Worm (Caenorhabditis elegans): ENCODE results near the gene F53F4.7.

The F53F4.7 gene

ce11 chrV:13611782-13612181 is 2.0 kb downstream of the F53F4.7 start, which contains the start of gene spig-9:
spig-9 (minus strand) TSS chrV:13611882.
- TF ChIP-seq him-1 (tag; optimal IDR thresholded peaks at IDR 0.05), result no peak
- TF ChIP-seq W03F9.2 (tag; optimal IDR thresholded peaks at IDR 0.05), result no peak
- no peak for TF ChIP-seq dao-5 (tag; optimal IDR thresholded peaks at IDR 0.05)

DNA sequence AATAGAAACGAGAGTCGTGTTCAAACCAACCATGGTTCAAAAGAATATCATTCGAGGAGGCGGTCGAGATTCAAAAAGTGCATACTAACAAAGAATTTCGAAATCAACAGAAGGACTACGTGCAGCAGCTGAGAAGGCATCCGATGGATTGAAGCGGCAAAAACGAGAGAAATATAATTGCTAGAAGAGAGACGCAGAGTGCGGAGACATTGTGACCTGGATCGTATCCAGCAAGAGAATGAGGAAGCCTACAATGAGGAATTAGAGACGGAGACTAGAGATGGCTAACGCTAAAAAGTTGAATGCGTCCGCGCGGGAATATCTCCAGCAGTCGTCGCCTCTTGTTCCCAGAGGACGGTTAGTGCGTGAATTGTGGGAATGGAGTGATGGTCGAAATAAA is 4.0 kb downstream of the F53F4.7 start:
- no peak for TF ChIP-seq dao-5 (tag; optimal IDR thresholded peaks at IDR 0.05)
- no peak for TF ChIP-seq W03F9.2 (tag; optimal IDR thresholded peaks at IDR 0.05)

DNA sequence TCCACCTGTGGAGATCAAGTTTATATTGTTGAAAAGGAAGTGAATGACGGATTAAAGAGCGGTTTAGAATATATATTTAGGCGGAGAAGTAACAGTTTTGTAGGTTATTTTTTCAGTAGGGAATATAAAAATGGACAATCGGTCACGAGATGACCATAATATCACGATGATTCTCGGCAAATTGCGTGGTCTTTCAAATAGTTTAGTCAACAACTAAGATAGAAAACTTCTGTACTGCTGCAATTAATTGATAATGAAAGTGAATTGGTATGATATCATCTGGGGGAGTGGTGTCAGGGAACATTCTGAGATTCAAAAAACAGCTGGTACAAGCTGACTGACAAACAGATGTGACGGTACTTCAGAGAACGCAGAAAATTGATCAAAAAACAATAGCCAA is 5.3 kb downstream of the F53F4.7 start:
- TF ChIP-seq W03F9.2 (tag; optimal IDR thresholded peaks at IDR 0.05) (no peak), dao-5 (tag; optimal IDR thresholded peaks at IDR 0.05) (no peak), him-1 (tag; optimal IDR thresholded peaks at IDR 0.05) (no peak)

- TF ChIP-seq W03F9.2 (tag; optimal IDR thresholded peaks at IDR 0.05), result no peak
- TF ChIP-seq him-1 (tag; optimal IDR thresholded peaks at IDR 0.05), result no peak
Measured at ce11 chrV:13606651-13607242, 7.0 kb downstream of the F53F4.7 start, which contains the start of gene fmo-4. fmo-4 (minus strand) TSS chrV:13606701.

- TF ChIP-seq him-1 (tag; optimal IDR thresholded peaks at IDR 0.05) (no peak), W03F9.2 (tag; optimal IDR thresholded peaks at IDR 0.05) (no peak), dao-5 (tag; optimal IDR thresholded peaks at IDR 0.05) (no peak)
Measured at ce11 chrV:13600882-13601281, 12.9 kb downstream of the F53F4.7 start, which contains the start of gene rdy-2. rdy-2 (minus strand) TSS chrV:13600982.

- no peak for TF ChIP-seq dao-5 (tag; optimal IDR thresholded peaks at IDR 0.05)
- TF ChIP-seq him-1 (tag; optimal IDR thresholded peaks at IDR 0.05), result no peak
- TF ChIP-seq W03F9.2 (tag; optimal IDR thresholded peaks at IDR 0.05), result no peak
Measured at ce11 chrV:13598370-13598769, 15.4 kb downstream of the F53F4.7 start.

- TF ChIP-seq W03F9.2 (tag; optimal IDR thresholded peaks at IDR 0.05), result no peak
- TF ChIP-seq him-1 (tag; optimal IDR thresholded peaks at IDR 0.05), result no peak
- no peak for TF ChIP-seq dao-5 (tag; optimal IDR thresholded peaks at IDR 0.05)
Measured at ce11 chrV:13593083-13593482, 20.7 kb downstream of the F53F4.7 start, which contains the start of gene F53F4.4. F53F4.4 (plus strand) TSS chrV:13593383.

- TF ChIP-seq him-1 (tag; optimal IDR thresholded peaks at IDR 0.05) (no peak), dao-5 (tag; optimal IDR thresholded peaks at IDR 0.05) (no peak), W03F9.2 (tag; optimal IDR thresholded peaks at IDR 0.05) (peak; percentile 23)
Measured at ce11 chrV:13591504-13592174, 22.1 kb downstream of the F53F4.7 start, which contains the start of gene tbcb-1. tbcb-1 (plus strand) TSS chrV:13592124.

- TF ChIP-seq dao-5 (tag; optimal IDR thresholded peaks at IDR 0.05) (no peak), him-1 (tag; optimal IDR thresholded peaks at IDR 0.05) (no peak), W03F9.2 (tag; optimal IDR thresholded peaks at IDR 0.05) (no peak)
Measured at ce11 chrV:13589494-13590176, 24.1 kb downstream of the F53F4.7 start, which contains the start of the genes F53F4.2 and F53F4.18. F53F4.2 (minus strand) TSS chrV:13589594. F53F4.18 (plus strand) TSS chrV:13590126.

ce11 chrV:13587902-13588301 is 25.9 kb downstream of the F53F4.7 start, which contains the start of gene F53F4.17:
F53F4.17 (plus strand) TSS chrV:13588202.
- no peak for TF ChIP-seq W03F9.2 (tag; optimal IDR thresholded peaks at IDR 0.05)
- no peak for TF ChIP-seq him-1 (tag; optimal IDR thresholded peaks at IDR 0.05)
- no peak for TF ChIP-seq dao-5 (tag; optimal IDR thresholded peaks at IDR 0.05)

DNA sequence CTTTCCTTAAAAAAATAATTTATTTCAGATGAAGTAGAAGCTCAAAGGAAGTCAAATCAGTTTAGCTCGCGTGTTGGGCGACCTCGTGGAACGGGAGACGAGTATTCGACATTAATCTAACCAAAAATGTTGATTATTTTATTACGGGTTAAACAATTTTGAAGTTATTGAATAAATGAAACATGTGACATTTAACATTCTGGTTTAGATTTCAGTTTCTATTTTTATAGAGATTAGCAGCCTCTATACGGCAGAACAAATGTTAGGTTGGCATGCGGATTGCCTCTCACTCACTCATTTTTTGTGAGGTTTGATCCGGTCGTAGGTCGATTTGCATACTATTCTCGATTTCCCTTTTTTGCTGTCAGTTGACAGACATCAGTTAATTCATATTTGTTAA is 29.3 kb downstream of the F53F4.7 start, which contains the start of gene F53F4.1:
F53F4.1 (plus strand) TSS at position 301 of the 400 bp plus-strand sequence.
- no peak for TF ChIP-seq him-1 (tag; optimal IDR thresholded peaks at IDR 0.05)
- TF ChIP-seq dao-5 (tag; optimal IDR thresholded peaks at IDR 0.05), result no peak
- TF ChIP-seq W03F9.2 (tag; optimal IDR thresholded peaks at IDR 0.05), result no peak

- TF ChIP-seq W03F9.2 (tag; optimal IDR thresholded peaks at IDR 0.05) (no peak), dao-5 (tag; optimal IDR thresholded peaks at IDR 0.05) (no peak), him-1 (tag; optimal IDR thresholded peaks at IDR 0.05) (no peak)
Measured at ce11 chrV:13580696-13581095, 33.1 kb downstream of the F53F4.7 start, which contains the start of gene C50B8.5. C50B8.5 (plus strand) TSS chrV:13580968.

DNA sequence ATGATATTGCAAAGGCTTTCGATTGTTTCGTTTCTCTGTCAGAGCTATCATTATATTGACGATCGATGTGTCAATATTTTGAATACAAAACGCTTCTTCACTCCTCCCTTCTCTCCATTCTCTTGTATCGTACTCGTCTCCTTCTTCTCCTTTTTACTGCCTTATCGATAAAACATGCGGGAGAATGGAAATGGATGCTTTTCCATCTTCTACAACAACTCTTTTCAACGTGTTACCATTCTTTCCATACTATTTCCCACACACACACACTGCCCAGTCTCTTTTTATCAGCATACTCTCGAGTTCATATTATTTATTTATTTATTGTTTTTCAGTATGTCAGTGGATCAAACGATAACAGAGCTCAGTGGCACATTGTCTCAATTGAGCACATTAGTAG is 35.1 kb downstream of the F53F4.7 start, which contains the start of gene C50B8.6:
C50B8.6 (plus strand) TSS at position 336 of the 400 bp plus-strand sequence.
- TF ChIP-seq him-1 (tag; optimal IDR thresholded peaks at IDR 0.05) (no peak), W03F9.2 (tag; optimal IDR thresholded peaks at IDR 0.05) (no peak), dao-5 (tag; optimal IDR thresholded peaks at IDR 0.05) (no peak)

Measured in whole organism, L4/young adult.